Fruit fly (Drosophila melanogaster) whole organism, embryonic: ENCODE measurements around the gene CG2267.

Source experiments
- ATbp ChIP-seq: fragments of 200-800 bp; sonication (Bioruptor generic); optimal IDR thresholded peaks from 2 replicates; lab custom pipeline; 2017; ENCODE audit warnings: missing biosample characterization, mild to moderate bottlenecking, missing genetic modification characterization, missing genetic modification reagents
- Bteb2 ChIP-seq: fragments of 200-800 bp; sonication (Bioruptor generic); optimal IDR thresholded peaks from 2 replicates; lab custom pipeline; 2016; ENCODE audit warnings: missing biosample characterization, missing genetic modification characterization
- CG10321 ChIP-seq: fragments of 200-800 bp; sonication (Bioruptor generic); IDR thresholded peaks from 2 replicates; pipeline ENCODE4 v1.3.6; 2022; ENCODE audit warnings: missing biosample characterization, missing genetic modification characterization
- CG10431 ChIP-seq: fragments of 200-800 bp; sonication (Bioruptor generic); optimal IDR thresholded peaks from 3 replicates; lab custom pipeline; 2018; ENCODE audit warnings: missing biosample characterization, mild to moderate bottlenecking, missing genetic modification characterization
- CG11456 ChIP-seq: fragments of 200-800 bp; sonication (Bioruptor generic); IDR thresholded peaks from 3 replicates; pipeline ENCODE4 v1.3.6; 2022; ENCODE audit warnings: missing biosample characterization, missing genetic modification characterization
- CG13296 ChIP-seq: fragments of 200-800 bp; sonication (Bioruptor generic); optimal IDR thresholded peaks from 3 replicates; lab custom pipeline; 2018; ENCODE audit warnings: missing biosample characterization, mild to moderate bottlenecking, missing genetic modification characterization
- CG15073 ChIP-seq: fragments of 200-800 bp; sonication (Bioruptor generic); optimal IDR thresholded peaks from 2 replicates; lab custom pipeline; 2016; ENCODE audit warnings: missing biosample characterization, missing genetic modification characterization
- CG6254 ChIP-seq: fragments of 200-800 bp; sonication (Bioruptor generic); optimal IDR thresholded peaks from 3 replicates; lab custom pipeline; 2017; ENCODE audit warnings: mild to moderate bottlenecking, missing biosample characterization, missing genetic modification reagents, missing genetic modification characterization
- CG7928 ChIP-seq: fragments of 200-800 bp; sonication (Bioruptor generic); optimal IDR thresholded peaks from 2 replicates; lab custom pipeline; 2017; ENCODE audit warnings: missing biosample characterization, mild to moderate bottlenecking, missing genetic modification characterization
- Ets65A ChIP-seq: fragments of 200-800 bp; sonication (Bioruptor generic); peaks from one replicate; lab custom pipeline; 2016; ENCODE audit warnings: missing biosample characterization, missing genetic modification characterization
- Meics ChIP-seq: fragments of 200-800 bp; sonication (Bioruptor generic); optimal IDR thresholded peaks from 2 replicates; lab custom pipeline; 2017; ENCODE audit warnings: missing biosample characterization, mild to moderate bottlenecking, missing genetic modification characterization
- danr ChIP-seq: fragments of 200-800 bp; sonication (Bioruptor generic); IDR thresholded peaks from 2 replicates; pipeline ENCODE4 v1.3.6; 2022; ENCODE audit warnings: missing biosample characterization, missing genetic modification characterization
- eve ChIP-seq, 2 experiments: fragments of >200 bp; optimal IDR thresholded peaks; 2 replicates each; lab custom pipeline; 2017; ENCODE audit warnings: missing biosample characterization in 2 of 2, missing genetic modification characterization in 2 of 2
- gce ChIP-seq: fragments of 200-800 bp; sonication (Bioruptor generic); IDR thresholded peaks from 3 replicates; pipeline ENCODE4 v1.3.6; 2022; ENCODE audit warnings: missing biosample characterization, missing genetic modification characterization
- pan ChIP-seq, 4 experiments: fragments of >200 bp in 3 of 4; fragments of 200-800 bp in 1 of 4; sonication (Bioruptor generic) in 1 of 4; optimal IDR thresholded peaks in 3 of 4; IDR thresholded peaks in 1 of 4; 2 replicates each; pipeline versions ENCODE4 v1.3.6 to Lab custom; 2017 to 2022; ENCODE audit warnings: missing biosample characterization in 2 of 4, missing genetic modification characterization in 2 of 4, mixed read lengths in 1 of 4
- pho ChIP-seq: fragments of 200-800 bp; sonication (Bioruptor generic); optimal IDR thresholded peaks from 2 replicates; lab custom pipeline; 2016; ENCODE audit warnings: missing biosample characterization, missing genetic modification characterization
- psq ChIP-seq: fragments of 200-800 bp; sonication (Bioruptor generic); optimal IDR thresholded peaks from 2 replicates; lab custom pipeline; 2017; ENCODE audit warnings: missing biosample characterization, missing genetic modification characterization
- pum ChIP-seq: fragments of 200-800 bp; sonication (Bioruptor generic); optimal IDR thresholded peaks from 2 replicates; lab custom pipeline; 2016; ENCODE audit warnings: missing biosample characterization, missing genetic modification characterization
- slbo ChIP-seq: fragments of 200-800 bp; sonication (Bioruptor generic); IDR thresholded peaks from 2 replicates; pipeline ENCODE4 v1.3.6; 2022; ENCODE audit warnings: missing biosample characterization, missing genetic modification characterization

CG2267 gene

dm6 chr3R:30579129-30579528, 49.7 kb downstream of the CG2267 start, which contains the start of gene CG9702:
Gene CG9702, plus strand, starts transcription at chr3R:30579429.
- peak; percentile 38 for TF ChIP-seq Ets65A (GFP tag; lab: Kevin White, UChicago)
- TF ChIP-seq CG15073, result no peak
- TF ChIP-seq danr, result no peak
- no peak for TF ChIP-seq CG6254 (GFP tag; lab: Kevin White, UChicago)
- no peak for TF ChIP-seq pho
- TF ChIP-seq psq (GFP tag; lab: Kevin White, UChicago), result no peak
- no peak for TF ChIP-seq Bteb2 (GFP tag; lab: Kevin White, UChicago)
- TF ChIP-seq CG13296 (GFP tag; lab: Kevin White, UChicago), result no peak
- no peak for TF ChIP-seq pum (GFP tag; lab: Kevin White, UChicago)
- no peak for TF ChIP-seq CG11456 (GFP tag; lab: Robert Waterston, UW)
- no peak for TF ChIP-seq pan (optimal IDR thresholded peaks at IDR 0.05; lab: Kevin White, UChicago)
- peak in 1 of 2 experiments; percentile 13 for TF ChIP-seq pan (GFP tag; optimal IDR thresholded peaks at IDR 0.05 in 1 of 2, IDR thresholded peaks at IDR 0.05 in 1 of 2)
- no peak for TF ChIP-seq eve (GFP tag; optimal IDR thresholded peaks at IDR 0.05; lab: Kevin White, UChicago)
- TF ChIP-seq ATbp (GFP tag; lab: Kevin White, UChicago), result peak; percentile 37
- TF ChIP-seq Meics, result no peak
- TF ChIP-seq slbo (GFP tag; lab: Robert Waterston, UW), result no peak
- no peak for TF ChIP-seq CG7928 (GFP tag; lab: Kevin White, UChicago)
- no peak for TF ChIP-seq CG10321
- TF ChIP-seq gce, result no peak
- TF ChIP-seq CG10431 (GFP tag; lab: Kevin White, UChicago), result no peak
- TF ChIP-seq, all 482 proteins: peak for 3
